Worm (Caenorhabditis elegans) whole organism, L2 larva: ENCODE results near the gene C13F10.1.

Experiments used
- ceh-16 ChIP-seq: fragments of 150-350 bp; optimal IDR thresholded peaks from 2 replicates; lab custom pipeline; 2014; ENCODE audit warnings: missing biosample characterization, missing genetic modification characterization
- egl-27 ChIP-seq: sonication (generic microtip); optimal IDR thresholded peaks from 3 replicates; lab custom pipeline; 2017; ENCODE audit warnings: missing biosample characterization, missing genetic modification reagents, missing genetic modification characterization
- lin-13 ChIP-seq: fragments of 150-350 bp; optimal IDR thresholded peaks from 2 replicates; lab custom pipeline; 2014; ENCODE audit warnings: missing biosample characterization, missing genetic modification reagents, missing genetic modification characterization
- lsy-2 ChIP-seq, 2 experiments: fragments of 150-350 bp in 1 of 2; sonication (generic microtip) in 1 of 2; optimal IDR thresholded peaks; 2 replicates each; lab custom pipeline; 2014 to 2017; ENCODE audit warnings: missing biosample characterization in 2 of 2, missing genetic modification characterization in 2 of 2
- nhr-77 ChIP-seq: fragments of 150-350 bp; optimal IDR thresholded peaks from 2 replicates; lab custom pipeline; 2014; ENCODE audit warnings: missing biosample characterization, missing genetic modification characterization
- snpc-4 ChIP-seq: fragments of 150-350 bp; optimal IDR thresholded peaks from 2 replicates; lab custom pipeline; 2014; ENCODE audit warnings: missing biosample characterization, missing genetic modification characterization
- unc-62 ChIP-seq: fragments of 150-350 bp; optimal IDR thresholded peaks from 2 replicates; lab custom pipeline; 2014; ENCODE audit warnings: missing biosample characterization, missing genetic modification reagents, missing genetic modification characterization

DNA sequence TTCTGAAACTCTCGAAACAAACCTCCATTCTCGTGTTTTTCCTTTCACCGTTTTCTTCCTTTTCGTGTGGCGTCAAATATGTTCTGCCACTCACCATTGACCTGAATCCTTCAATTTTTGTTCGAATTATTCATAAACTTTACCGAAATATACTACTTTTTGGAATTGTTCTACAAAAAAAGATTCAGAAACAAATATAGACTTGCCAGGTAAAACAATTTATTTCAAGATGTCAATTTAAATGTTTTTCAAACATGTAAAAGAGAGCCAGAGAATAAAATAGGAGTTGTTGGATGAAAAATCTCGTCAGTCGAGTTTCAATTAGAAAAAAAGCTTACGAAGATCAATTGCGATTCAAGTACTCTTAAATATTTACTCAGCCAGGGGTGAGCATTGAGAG, 30.3 kb upstream of the C13F10.1 start, which contains the start of gene F09G2.8:
- no peak for TF ChIP-seq lsy-2 (tag; optimal IDR thresholded peaks at IDR 0.05; lab: Kevin White, UChicago)
- TF ChIP-seq nhr-77 (tag; lab: Kevin White, UChicago) = no peak
- TF ChIP-seq lin-13 (GFP tag; lab: Kevin White, UChicago) = no peak
- no peak for TF ChIP-seq egl-27
- TF ChIP-seq unc-62 (GFP tag; lab: Kevin White, UChicago) = no peak
- no peak for TF ChIP-seq ceh-16 (tag; lab: Kevin White, UChicago)
- no peak for TF ChIP-seq snpc-4 (tag; lab: Kevin White, UChicago)
